Fruit fly (Drosophila melanogaster) whole organism, pupa: ENCODE measurements around the gene RpL7.

ENCODE experiments used
- CG10348 ChIP-seq: fragments of 200-800 bp; sonication (Bioruptor generic); IDR thresholded peaks from 2 replicates; pipeline ENCODE4 v1.3.6; 2022; ENCODE audit warnings: missing biosample characterization, missing genetic modification characterization
- CG13204 ChIP-seq: fragments of 200-800 bp; sonication (Bioruptor generic); optimal IDR thresholded peaks from 2 replicates; lab custom pipeline; 2018; ENCODE audit warnings: missing biosample characterization, mild to moderate bottlenecking, missing genetic modification characterization, moderate library complexity
- CG32121 ChIP-seq: fragments of 200-800 bp; sonication (Bioruptor generic); IDR thresholded peaks from 2 replicates; pipeline ENCODE4 v1.3.6; 2022; ENCODE audit warnings: missing biosample characterization, missing genetic modification characterization
- CG34367 ChIP-seq: fragments of 200-800 bp; sonication (Bioruptor generic); optimal IDR thresholded peaks from 2 replicates; lab custom pipeline; 2018; ENCODE audit warnings: missing biosample characterization, mild to moderate bottlenecking, missing genetic modification characterization
- fd96Ca ChIP-seq: fragments of 200-800 bp; sonication (Bioruptor generic); IDR thresholded peaks from 3 replicates; pipeline ENCODE4 v1.3.6; 2022; ENCODE audit warnings: missing biosample characterization, missing genetic modification characterization

DNA sequence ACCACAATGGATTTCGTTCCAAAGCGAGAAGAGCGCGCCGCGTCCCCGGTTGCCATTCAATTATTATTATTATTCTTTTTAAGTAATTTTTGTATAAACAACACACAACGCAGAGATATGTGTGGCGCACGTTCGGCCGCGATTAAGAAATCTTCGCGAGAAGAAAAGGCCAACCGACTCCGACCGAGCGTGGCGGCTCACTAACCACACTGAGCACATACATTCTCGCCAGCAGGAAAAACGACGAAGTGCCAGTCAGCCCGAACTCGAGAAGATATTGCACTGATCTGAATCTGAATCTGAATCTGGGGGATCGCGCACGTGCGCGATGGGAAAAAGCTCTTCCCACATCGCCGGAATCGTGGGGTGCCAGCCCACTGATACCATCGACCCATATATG lies 1.9 kb upstream of the RpL7 start, which contains the start of gene Sur:
- no peak; the same call in 2 of the 3 replicates for TF ChIP-seq fd96Ca (GFP tag; lab: Robert Waterston, UW)
- TF ChIP-seq CG34367 = no peak
- TF ChIP-seq CG10348 = no peak
- no peak for TF ChIP-seq CG32121 (GFP tag; lab: Robert Waterston, UW)
- no peak for TF ChIP-seq CG13204
